Worm (Caenorhabditis elegans) whole organism, L4 larva: Measurements from ENCODE around the gene ZK829.7.

Experiments
- F37D6.2 ChIP-seq: sonication (generic microtip); optimal IDR thresholded peaks from 2 replicates; lab custom pipeline; 2016; ENCODE audit warnings: mild to moderate bottlenecking, missing genetic modification characterization, missing compliant biosample characterization
- R02D3.7 ChIP-seq: fragments of 150-350 bp; sonication (generic microtip); optimal IDR thresholded peaks from 3 replicates; lab custom pipeline; 2014; ENCODE audit warnings: missing biosample characterization, missing genetic modification characterization
- T20F7.1 ChIP-seq: fragments of 200-800 bp; sonication (Bioruptor generic); optimal IDR thresholded peaks from 2 replicates; lab custom pipeline; 2018; ENCODE audit warnings: mild to moderate bottlenecking, missing genetic modification characterization, missing compliant biosample characterization
- T26A8.4 ChIP-seq: fragments of 200-800 bp; sonication (Bioruptor generic); IDR thresholded peaks from 2 replicates; pipeline ENCODE4 v1.3.6; 2022; ENCODE audit warnings: missing genetic modification characterization, missing compliant biosample characterization
- Y5F2A.4 ChIP-seq: fragments of 200-800 bp; sonication (Bioruptor generic); optimal IDR thresholded peaks from 2 replicates; lab custom pipeline; 2018; ENCODE audit warnings: mild to moderate bottlenecking, missing genetic modification characterization, missing compliant biosample characterization
- Y75B8A.6 ChIP-seq: fragments of 200-800 bp; sonication (Bioruptor generic); IDR thresholded peaks from 2 replicates; pipeline ENCODE4 v1.3.6; 2022; ENCODE audit warnings: missing genetic modification reagents, missing genetic modification characterization, missing compliant biosample characterization
- ZK337.2 ChIP-seq: fragments of 200-800 bp; sonication (Bioruptor generic); IDR thresholded peaks from 2 replicates; pipeline ENCODE4 v1.3.6; 2022; ENCODE audit warnings: missing genetic modification reagents, missing genetic modification characterization, missing compliant biosample characterization
- ZK546.5 ChIP-seq, 2 experiments: sonication (generic microtip); optimal IDR thresholded peaks; 2 replicates each; lab custom pipeline; 2017; ENCODE audit warnings: missing biosample characterization in 2 of 2, missing genetic modification characterization in 2 of 2
- attf-4 ChIP-seq: sonication (generic microtip); optimal IDR thresholded peaks from 3 replicates; lab custom pipeline; 2017; ENCODE audit warnings: missing biosample characterization, missing genetic modification characterization
- ceh-28 ChIP-seq: fragments of 150-350 bp; optimal IDR thresholded peaks from 2 replicates; lab custom pipeline; 2014; ENCODE audit warnings: missing biosample characterization, missing genetic modification reagents, missing genetic modification characterization
- ceh-32 ChIP-seq: sonication (generic microtip); optimal IDR thresholded peaks from 2 replicates; lab custom pipeline; 2016; ENCODE audit warnings: mild to moderate bottlenecking, missing genetic modification characterization, missing compliant biosample characterization; ENCODE audit not compliant: poor library complexity
- ceh-62 ChIP-seq: sonication (generic microtip); optimal IDR thresholded peaks from 2 replicates; lab custom pipeline; 2017; ENCODE audit warnings: missing biosample characterization, missing genetic modification characterization
- ceh-82 ChIP-seq: sonication (generic microtip); optimal IDR thresholded peaks from 2 replicates; lab custom pipeline; 2017; ENCODE audit warnings: missing biosample characterization, missing genetic modification characterization
- cey-2 ChIP-seq: sonication (generic microtip); optimal IDR thresholded peaks from 3 replicates; lab custom pipeline; 2017; ENCODE audit warnings: missing genetic modification characterization, mild to moderate bottlenecking, missing compliant biosample characterization, antibody characterized with exemption, borderline replicate concordance; ENCODE audit not compliant: insufficient read depth
- daf-12 ChIP-seq: fragments of 150-350 bp; optimal IDR thresholded peaks from 2 replicates; lab custom pipeline; 2014; ENCODE audit warnings: missing biosample characterization, missing genetic modification reagents, missing genetic modification characterization
- daf-16 ChIP-seq, 3 experiments: sonication (generic microtip); optimal IDR thresholded peaks; 2 replicates each; lab custom pipeline; 2016 to 2017; ENCODE audit warnings: missing genetic modification characterization in 3 of 3, missing genetic modification reagents in 3 of 3, mild to moderate bottlenecking in 2 of 3, missing compliant biosample characterization in 2 of 3, missing biosample characterization in 1 of 3, moderate library complexity in 1 of 3
- dmd-6 ChIP-seq: fragments of 200-800 bp; sonication (Bioruptor generic); IDR thresholded peaks from 2 replicates; pipeline ENCODE4 v1.3.6; 2022; ENCODE audit warnings: missing genetic modification reagents, missing genetic modification characterization, missing compliant biosample characterization
- dve-1 ChIP-seq: sonication (generic microtip); optimal IDR thresholded peaks from 2 replicates; lab custom pipeline; 2017; ENCODE audit warnings: antibody characterized with exemption, mild to moderate bottlenecking, missing genetic modification characterization, missing compliant biosample characterization; ENCODE audit not compliant: insufficient read depth
- egl-27 ChIP-seq: sonication (generic microtip); optimal IDR thresholded peaks from 3 replicates; lab custom pipeline; 2017; ENCODE audit warnings: missing biosample characterization, missing genetic modification reagents, missing genetic modification characterization
- egl-43 ChIP-seq: fragments of 200-800 bp; sonication (Bioruptor generic); IDR thresholded peaks from 2 replicates; pipeline ENCODE4 v1.3.6; 2022; ENCODE audit warnings: missing genetic modification reagents, missing genetic modification characterization, missing compliant biosample characterization
- hif-1 ChIP-seq, 2 experiments: sonication (generic microtip); optimal IDR thresholded peaks; 2 replicates each; lab custom pipeline; 2016 to 2017; ENCODE audit warnings: missing compliant biosample characterization in 2 of 2, missing genetic modification characterization in 2 of 2, missing genetic modification reagents in 2 of 2, missing genotype in 2 of 2, mild to moderate bottlenecking in 1 of 2
- lim-7 ChIP-seq: fragments of 200-800 bp; sonication (Bioruptor generic); IDR thresholded peaks from 2 replicates; pipeline ENCODE4 v1.3.6; 2022; ENCODE audit warnings: missing genetic modification characterization, missing compliant biosample characterization
- lin-1 ChIP-seq: fragments of 200-800 bp; sonication (Bioruptor generic); IDR thresholded peaks from 2 replicates; pipeline ENCODE4 v1.3.6; 2022; ENCODE audit warnings: missing genetic modification reagents, missing genetic modification characterization, missing compliant biosample characterization
- lin-13 ChIP-seq: fragments of 150-350 bp; optimal IDR thresholded peaks from 2 replicates; lab custom pipeline; 2014; ENCODE audit warnings: missing biosample characterization, missing genetic modification reagents, missing genetic modification characterization
- lin-15B ChIP-seq: fragments of 150-350 bp; sonication (generic microtip); optimal IDR thresholded peaks from 3 replicates; lab custom pipeline; 2014; ENCODE audit warnings: missing biosample characterization, missing genetic modification characterization
- lir-3 ChIP-seq: sonication (generic microtip); optimal IDR thresholded peaks from 2 replicates; lab custom pipeline; 2016; ENCODE audit warnings: mild to moderate bottlenecking, missing genetic modification characterization, missing compliant biosample characterization
- lsy-2 ChIP-seq, 2 experiments: fragments of 150-350 bp in 1 of 2; sonication (generic microtip) in 1 of 2; optimal IDR thresholded peaks; 2 replicates each; lab custom pipeline; 2014 to 2017; ENCODE audit warnings: missing biosample characterization in 2 of 2, missing genetic modification characterization in 2 of 2
- madf-5 ChIP-seq, 2 experiments: fragments of 200-800 bp; sonication (Bioruptor generic); IDR thresholded peaks; 2 replicates each; pipeline ENCODE4 v1.3.6; 2022; ENCODE audit warnings: missing compliant biosample characterization in 2 of 2, missing genetic modification characterization in 2 of 2
- madf-9 ChIP-seq: fragments of 200-800 bp; sonication (Bioruptor generic); conservative IDR thresholded peaks from 2 replicates; pipeline ENCODE4 v1.3.6; 2022; ENCODE audit warnings: missing genetic modification reagents, missing genetic modification characterization, missing compliant biosample characterization
- mdl-1 ChIP-seq, 2 experiments: fragments of 150-350 bp in 1 of 2; sonication (generic microtip) in 1 of 2; optimal IDR thresholded peaks; 2 replicates each; lab custom pipeline; 2014 to 2017; ENCODE audit warnings: missing biosample characterization in 2 of 2, missing genetic modification characterization in 2 of 2
- mep-1 ChIP-seq: fragments of 150-350 bp; sonication (generic microtip); optimal IDR thresholded peaks from 3 replicates; lab custom pipeline; 2014; ENCODE audit warnings: missing biosample characterization, missing genetic modification characterization
- mxl-2 ChIP-seq: fragments of 200-800 bp; sonication (Bioruptor generic); conservative IDR thresholded peaks from 2 replicates; pipeline ENCODE4 v1.3.6; 2022; ENCODE audit warnings: missing genetic modification reagents, missing genetic modification characterization, missing compliant biosample characterization
- mxl-3 ChIP-seq: fragments of 200-800 bp; sonication (Bioruptor generic); optimal IDR thresholded peaks from 2 replicates; lab custom pipeline; 2018; ENCODE audit warnings: mild to moderate bottlenecking, missing genetic modification characterization, missing compliant biosample characterization
- nhr-10 ChIP-seq: fragments of 150-350 bp; optimal IDR thresholded peaks from 2 replicates; lab custom pipeline; 2014; ENCODE audit warnings: missing biosample characterization, missing genetic modification characterization
- nhr-28 ChIP-seq: fragments of 150-350 bp; optimal IDR thresholded peaks from 2 replicates; lab custom pipeline; 2014; ENCODE audit warnings: missing biosample characterization, missing genetic modification characterization
- php-3 ChIP-seq: fragments of 200-800 bp; sonication (Bioruptor generic); IDR thresholded peaks from 2 replicates; pipeline ENCODE4 v1.3.6; 2022; ENCODE audit warnings: missing genetic modification reagents, missing genetic modification characterization, missing compliant biosample characterization
- rbr-2 ChIP-seq: sonication (generic microtip); optimal IDR thresholded peaks from 2 replicates; lab custom pipeline; 2016; ENCODE audit warnings: missing genotype, missing genetic modification characterization, missing compliant biosample characterization
- saeg-2 ChIP-seq: fragments of 200-800 bp; sonication (Bioruptor generic); IDR thresholded peaks from 2 replicates; pipeline ENCODE4 v1.3.6; 2022; ENCODE audit warnings: missing genetic modification reagents, missing genetic modification characterization, missing compliant biosample characterization
- sdz-12 ChIP-seq: fragments of 200-800 bp; sonication (Bioruptor generic); optimal IDR thresholded peaks from 2 replicates; lab custom pipeline; 2018; ENCODE audit warnings: mild to moderate bottlenecking, missing genetic modification characterization, missing compliant biosample characterization
- spr-1 ChIP-seq: sonication (generic microtip); optimal IDR thresholded peaks from 2 replicates; lab custom pipeline; 2016; ENCODE audit warnings: mild to moderate bottlenecking, missing genetic modification characterization, missing compliant biosample characterization
- tra-1 ChIP-seq: fragments of 200-800 bp; sonication (Bioruptor generic); IDR thresholded peaks from 2 replicates; pipeline ENCODE4 v1.3.6; 2022; ENCODE audit warnings: missing genetic modification reagents, missing genetic modification characterization, missing compliant biosample characterization
- unc-62 ChIP-seq, 3 experiments: fragments of 150-350 bp in 1 of 3; sonication (generic microtip); optimal IDR thresholded peaks in 2 of 3; peaks in 1 of 3; 1 replicate in 1 of 3; 2 replicates in 2 of 3; lab custom pipeline; 2014 to 2017; ENCODE audit warnings: missing biosample characterization in 3 of 3, missing genetic modification characterization in 3 of 3, missing genetic modification reagents in 3 of 3, missing genotype in 1 of 3
- zfp-2 ChIP-seq: sonication (generic microtip); optimal IDR thresholded peaks from 2 replicates; lab custom pipeline; 2016; ENCODE audit warnings: mild to moderate bottlenecking, missing genetic modification characterization, missing compliant biosample characterization

The ZK829.7 gene

DNA sequence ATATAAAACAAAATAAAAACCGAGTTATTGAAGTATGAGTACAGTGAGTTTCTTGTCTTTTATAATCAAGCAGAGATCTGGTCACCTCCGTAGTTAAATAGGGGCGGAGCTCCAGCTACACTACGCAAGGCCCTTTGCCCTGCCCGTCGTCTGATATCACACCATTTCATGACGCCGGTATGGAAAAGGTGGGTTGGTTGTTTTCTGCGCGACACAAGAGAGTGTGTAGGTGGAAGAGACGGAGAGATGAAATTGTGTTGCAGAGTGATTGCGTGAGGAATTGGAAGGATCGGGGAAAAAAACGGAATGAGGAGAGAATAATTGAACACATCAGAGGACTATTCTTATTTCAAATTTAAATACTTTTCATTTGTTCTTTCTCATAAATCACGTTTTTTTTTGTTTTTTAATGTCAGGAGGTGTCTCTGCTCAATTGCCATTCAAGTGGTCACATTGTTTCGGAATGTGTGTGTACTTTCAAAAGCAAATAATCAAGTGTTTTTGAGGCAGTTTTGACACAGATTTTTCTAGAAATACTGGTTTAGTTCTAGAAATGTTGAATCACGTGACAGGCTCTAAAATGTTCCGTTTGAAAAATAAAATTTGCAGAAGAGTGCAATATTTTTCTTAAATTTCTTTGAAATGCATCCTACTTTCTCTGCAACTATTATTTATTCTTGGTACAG lies 45.4 kb downstream of the ZK829.7 start, which contains the start of gene ZK822.9 (continued):
- TF ChIP-seq ceh-82 (tag; lab: Kevin White, UChicago): no peak
- no peak for TF ChIP-seq tra-1 (GFP tag; lab: Robert Waterston, UW)
- no peak for TF ChIP-seq Y5F2A.4 (GFP tag; lab: Kevin White, UChicago)
- peak; percentile 49 for TF ChIP-seq mep-1 (tag; lab: Kevin White, UChicago)
- no peak for TF ChIP-seq attf-4 (tag; lab: Kevin White, UChicago)
- no peak for TF ChIP-seq madf-9

DNA sequence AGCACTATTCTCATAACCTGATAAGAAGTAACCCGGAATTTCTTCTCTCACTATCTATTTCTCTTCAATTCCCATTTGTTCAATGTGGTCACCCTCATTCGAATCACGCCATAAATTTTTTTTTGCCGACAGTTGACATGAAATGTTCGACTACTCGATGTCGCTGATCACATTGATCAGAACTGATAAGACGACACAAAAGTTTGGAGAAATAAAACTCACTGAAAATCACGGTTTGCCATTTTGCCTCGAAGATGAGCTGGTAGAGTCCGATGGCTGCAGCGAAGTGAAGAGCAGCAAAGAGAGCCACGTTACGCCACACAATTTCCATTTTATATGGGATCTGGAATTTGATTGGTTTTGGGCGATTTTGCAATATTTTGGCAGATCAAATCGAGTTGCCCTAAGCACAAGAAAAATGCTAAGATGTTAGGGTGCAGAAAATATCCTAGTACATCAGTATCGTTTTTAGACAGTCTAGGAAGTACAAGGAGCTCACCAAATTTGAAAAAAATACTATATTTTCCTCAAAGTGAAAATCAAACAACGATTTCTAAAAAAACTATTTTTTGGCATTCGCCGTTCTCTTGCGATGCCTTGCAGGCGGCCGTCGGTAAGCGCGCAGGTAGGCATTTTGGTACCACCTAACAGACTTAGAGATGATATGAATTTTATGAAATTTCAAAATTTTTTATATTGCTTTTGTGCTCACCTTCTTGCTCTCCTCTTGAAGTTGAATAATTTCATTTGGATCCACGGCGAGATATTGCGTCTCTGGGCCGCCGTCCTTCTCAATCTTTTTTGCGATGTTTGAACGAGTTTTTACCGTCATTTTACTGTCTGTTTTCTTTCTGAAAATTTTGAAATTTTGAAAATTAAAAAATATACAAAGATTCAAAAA lies 46.2 kb downstream of the ZK829.7 start, which contains the start of gene fat-6:
fat-6 (minus strand) TSS at position 851 of the 901 bp plus-strand sequence.
- TF ChIP-seq mdl-1 (tag; optimal IDR thresholded peaks at IDR 0.05; lab: Kevin White, UChicago): peak in 1 of 2 experiments; percentile 1
- no peak for TF ChIP-seq daf-12 (tag; lab: Kevin White, UChicago)
- TF ChIP-seq lsy-2 (tag; optimal IDR thresholded peaks at IDR 0.05; lab: Kevin White, UChicago): peak in 1 of 2 experiments; percentile 18
- peak in 1 of 2 experiments; percentile 62 for TF ChIP-seq unc-62 (GFP tag; optimal IDR thresholded peaks at IDR 0.05 in 1 of 2; lab: Kevin White, UChicago)
- TF ChIP-seq unc-62 (tag; optimal IDR thresholded peaks at IDR 0.05; lab: Kevin White, UChicago): no peak
- peak; percentile 21; the same call in 1 of the 2 replicates for TF ChIP-seq lin-1 (GFP tag; lab: Robert Waterston, UW)
- TF ChIP-seq dmd-6 (GFP tag; lab: Robert Waterston, UW): peak; percentile 26; the same call in 1 of the 2 replicates
- no peak for TF ChIP-seq zfp-2 (tag; lab: Kevin White, UChicago)
- peak; percentile 75 for TF ChIP-seq cey-2 (tag; lab: Kevin White, UChicago)
- no peak for TF ChIP-seq attf-4 (tag; lab: Kevin White, UChicago)
- no peak for TF ChIP-seq madf-9
- TF ChIP-seq nhr-28 (tag; lab: Kevin White, UChicago): peak; percentile 84
- TF ChIP-seq dve-1: peak; percentile 55
- peak; percentile 30; the same call in 1 of the 2 replicates for TF ChIP-seq T26A8.4
- no peak for TF ChIP-seq ceh-28 (tag; lab: Kevin White, UChicago)
- no peak for TF ChIP-seq mxl-2 (GFP tag; lab: Robert Waterston, UW)
- TF ChIP-seq saeg-2 (GFP tag; lab: Robert Waterston, UW): no peak
- peak; percentile 28; the same call in 1 of the 2 replicates for TF ChIP-seq php-3 (GFP tag; lab: Robert Waterston, UW)
- TF ChIP-seq tra-1 (GFP tag; lab: Robert Waterston, UW): no peak
- TF ChIP-seq ceh-62 (tag; lab: Kevin White, UChicago): no peak
- TF ChIP-seq Y5F2A.4 (GFP tag; lab: Kevin White, UChicago): no peak
- peak; percentile 9; the same call in 1 of the 2 replicates for TF ChIP-seq ZK337.2 (GFP tag; lab: Robert Waterston, UW)
- peak; percentile 52 for TF ChIP-seq nhr-10 (tag; lab: Kevin White, UChicago)
- no peak for TF ChIP-seq lir-3 (tag; lab: Kevin White, UChicago)
- no peak for TF ChIP-seq spr-1 (tag; lab: Kevin White, UChicago)
- no peak for TF ChIP-seq F37D6.2
- TF ChIP-seq daf-16 (GFP tag; optimal IDR thresholded peaks at IDR 0.05; lab: Kevin White, UChicago): no peak
- TF ChIP-seq daf-16 (tag; optimal IDR thresholded peaks at IDR 0.05; lab: Kevin White, UChicago): peak; percentile 58
- TF ChIP-seq ZK546.5 (tag; optimal IDR thresholded peaks at IDR 0.05; lab: Kevin White, UChicago): no peak
- TF ChIP-seq egl-43 (GFP tag; lab: Robert Waterston, UW): no peak
- TF ChIP-seq hif-1 (tag; optimal IDR thresholded peaks at IDR 0.05; lab: Kevin White, UChicago): no peak
- no peak for TF ChIP-seq R02D3.7 (tag; lab: Kevin White, UChicago)
- TF ChIP-seq mxl-3 (GFP tag; lab: Kevin White, UChicago): peak; percentile 16
- no peak for TF ChIP-seq lin-13 (GFP tag; lab: Kevin White, UChicago)
- peak; percentile 11 for TF ChIP-seq rbr-2
- no peak for TF ChIP-seq sdz-12
- TF ChIP-seq lin-15B (tag; lab: Kevin White, UChicago): no peak
- TF ChIP-seq Y75B8A.6: peak; percentile 27; the same call in 1 of the 2 replicates
- no peak for TF ChIP-seq egl-27 (tag; lab: Kevin White, UChicago)
- 0 out of 4 replicates have a peak, but pooled peaks of 1 of the 2 experiments have one; percentile 51 for TF ChIP-seq madf-5 (GFP tag; IDR thresholded peaks at IDR 0.05; lab: Robert Waterston, UW)
- TF ChIP-seq T20F7.1: peak; percentile 34
- TF ChIP-seq ceh-32 (tag; lab: Kevin White, UChicago): no peak
- TF ChIP-seq lim-7 (GFP tag; lab: Robert Waterston, UW): 0 out of 2 replicates have a peak, but pooled peaks have one; percentile 45
